Fruit fly (Drosophila melanogaster) whole organism, wandering third instar larva: Measurements from ENCODE around the gene CG7509.

Source experiments
- Abd-B ChIP-seq: fragments of >200 bp; optimal IDR thresholded peaks from 2 replicates; lab custom pipeline; 2017; ENCODE audit warnings: missing biosample characterization, missing genetic modification characterization
- Jra ChIP-seq: sonication (Bioruptor generic); optimal IDR thresholded peaks from 2 replicates; lab custom pipeline; 2016; ENCODE audit warnings: missing biosample characterization, missing genetic modification characterization

DNA sequence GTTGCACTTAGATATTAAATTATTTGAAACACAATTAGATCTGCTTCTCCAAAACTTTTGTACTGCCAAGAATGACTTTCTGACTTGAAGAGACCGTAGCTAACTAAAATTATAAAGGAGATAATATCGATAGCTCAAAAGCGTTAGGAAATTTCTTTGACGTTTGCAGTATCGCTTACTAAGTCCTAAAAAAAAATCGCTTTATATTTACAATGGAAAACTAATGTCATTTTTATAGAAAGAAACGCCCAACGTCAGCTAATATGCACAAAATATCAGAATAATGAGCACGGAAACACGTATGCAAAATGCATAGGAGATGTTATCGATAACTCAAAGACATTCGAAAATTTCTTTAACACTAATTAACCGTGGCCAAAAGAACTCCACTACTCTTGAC is 51.4 kb downstream of the CG7509 start, which contains the start of gene CG12493:
- no peak for TF ChIP-seq Abd-B (GFP tag; lab: Kevin White, UChicago)
- no peak for TF ChIP-seq Jra (GFP tag; lab: Kevin White, UChicago)
